Fruit fly (Drosophila melanogaster) whole organism, prepupa: ENCODE data around the gene Awh.

Source experiments
- CG11294 ChIP-seq: fragments of 200-800 bp; sonication (Bioruptor generic); IDR thresholded peaks from 2 replicates; pipeline ENCODE4 v1.3.6; 2022; ENCODE audit warnings: missing biosample characterization, missing genetic modification characterization
- CG11902 ChIP-seq: fragments of 200-800 bp; sonication (Bioruptor generic); optimal IDR thresholded peaks from 3 replicates; lab custom pipeline; 2016; ENCODE audit warnings: missing biosample characterization, missing genetic modification characterization
- CG6808 ChIP-seq: fragments of 200-800 bp; sonication (Bioruptor generic); optimal IDR thresholded peaks from 3 replicates; lab custom pipeline; 2017; ENCODE audit warnings: missing biosample characterization, missing genetic modification characterization, mild to moderate bottlenecking, moderate library complexity, missing genetic modification reagents
- dac ChIP-seq: fragments of 200-800 bp; sonication (Bioruptor generic); optimal IDR thresholded peaks from 2 replicates; lab custom pipeline; 2017; ENCODE audit warnings: missing biosample characterization, mild to moderate bottlenecking, missing genetic modification characterization

DNA sequence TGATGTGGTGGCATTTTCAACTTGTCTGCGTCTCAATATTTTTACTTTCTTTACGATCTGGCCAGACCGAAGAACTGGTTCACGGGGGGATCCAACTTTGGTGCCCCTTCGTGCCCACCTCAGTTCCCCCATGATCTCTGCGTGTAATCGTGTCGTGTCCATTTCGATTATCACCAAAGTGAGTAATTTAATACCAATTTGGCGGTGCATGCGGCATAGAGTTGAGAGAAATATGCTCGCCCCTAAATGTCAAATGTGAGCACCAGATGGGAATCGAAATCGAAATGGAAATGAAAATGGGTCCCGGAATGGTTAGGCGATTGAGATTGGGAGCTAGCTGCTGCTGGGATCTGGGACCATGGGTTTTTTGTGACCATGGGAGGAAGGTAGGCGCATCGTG lies 25.3 kb downstream of the Awh start:
- no peak for TF ChIP-seq dac (GFP tag; lab: Kevin White, UChicago)
- no peak for TF ChIP-seq CG6808 (GFP tag; lab: Kevin White, UChicago)
- no peak for TF ChIP-seq CG11294 (GFP tag; lab: Robert Waterston, UW)
- no peak for TF ChIP-seq CG11902
